Worm (Caenorhabditis elegans) whole organism, L3 larva: ENCODE results near the gene ZK285.2.

Experiments used
- ceh-16 ChIP-seq: sonication (generic microtip); optimal IDR thresholded peaks from 2 replicates; lab custom pipeline; 2017; ENCODE audit warnings: missing biosample characterization, missing genetic modification characterization
- egl-5 ChIP-seq: fragments of 150-350 bp; optimal IDR thresholded peaks from 2 replicates; lab custom pipeline; 2017; ENCODE audit warnings: missing biosample characterization, missing genetic modification reagents, missing genetic modification characterization, inconsistent platforms
- elt-1 ChIP-seq: fragments of 150-350 bp; optimal IDR thresholded peaks from 2 replicates; lab custom pipeline; 2014; ENCODE audit warnings: missing biosample characterization, missing genetic modification characterization
- elt-3 ChIP-seq, 3 experiments: fragments of 150-350 bp in 1 of 3; sonication (generic microtip) in 2 of 3; optimal IDR thresholded peaks; 2 replicates in 2 of 3; 4 replicates in 1 of 3; lab custom pipeline; 2014 to 2017; ENCODE audit warnings: missing biosample characterization in 3 of 3, missing genetic modification characterization in 3 of 3
- jun-1 ChIP-seq: fragments of 150-350 bp; optimal IDR thresholded peaks from 2 replicates; lab custom pipeline; 2014; ENCODE audit warnings: missing biosample characterization, missing genetic modification reagents, missing genetic modification characterization
- nhr-12 ChIP-seq: fragments of 150-350 bp; optimal IDR thresholded peaks from 2 replicates; lab custom pipeline; 2014; ENCODE audit warnings: missing biosample characterization, missing genetic modification characterization
- nhr-25 ChIP-seq: sonication (generic microtip); optimal IDR thresholded peaks from 2 replicates; lab custom pipeline; 2017; ENCODE audit warnings: missing biosample characterization, missing genetic modification characterization
- nhr-77 ChIP-seq: fragments of 150-350 bp; optimal IDR thresholded peaks from 2 replicates; lab custom pipeline; 2014; ENCODE audit warnings: missing biosample characterization, missing genetic modification characterization
- pqm-1 ChIP-seq: fragments of 150-350 bp; optimal IDR thresholded peaks from 2 replicates; lab custom pipeline; 2017; ENCODE audit warnings: missing biosample characterization, missing genetic modification characterization, inconsistent platforms
- skn-1 ChIP-seq: fragments of 150-350 bp; optimal IDR thresholded peaks from 2 replicates; lab custom pipeline; 2014; ENCODE audit warnings: missing biosample characterization, missing genetic modification characterization
- unc-39 ChIP-seq: sonication (generic microtip); optimal IDR thresholded peaks from 4 replicates; lab custom pipeline; 2017; ENCODE audit warnings: missing biosample characterization, missing genetic modification characterization
- unc-62 ChIP-seq: fragments of 150-350 bp; sonication (generic microtip); optimal IDR thresholded peaks from 4 replicates; lab custom pipeline; 2014; ENCODE audit warnings: missing biosample characterization, missing genetic modification reagents, missing genetic modification characterization
- ztf-11 ChIP-seq: fragments of 150-350 bp; optimal IDR thresholded peaks from 2 replicates; lab custom pipeline; 2014; ENCODE audit warnings: missing biosample characterization, missing genetic modification characterization

- TF ChIP-seq egl-5: no peak
- TF ChIP-seq nhr-77 (tag; lab: Kevin White, UChicago): no peak
- no peak for TF ChIP-seq ztf-11 (tag; lab: Kevin White, UChicago)
- TF ChIP-seq nhr-12 (tag; lab: Kevin White, UChicago): no peak
- TF ChIP-seq unc-62 (GFP tag; lab: Kevin White, UChicago): no peak
- no peak for TF ChIP-seq elt-1 (tag; lab: Kevin White, UChicago)
- no peak for TF ChIP-seq nhr-25 (tag; lab: Kevin White, UChicago)
- no peak for TF ChIP-seq unc-39
- TF ChIP-seq skn-1 (tag; lab: Kevin White, UChicago): no peak
- no peak for TF ChIP-seq pqm-1 (tag; lab: Kevin White, UChicago)
- no peak for TF ChIP-seq ceh-16 (tag; lab: Kevin White, UChicago)
- no peak for TF ChIP-seq elt-3 (tag; optimal IDR thresholded peaks at IDR 0.05; lab: Kevin White, UChicago)
- TF ChIP-seq jun-1 (tag; lab: Kevin White, UChicago): no peak
These were observed 37.1 kb upstream of the ZK285.2 start, which contains the start of gene str-233 for ce11 chrV:16009564-16009963.
